Fruit fly (Drosophila melanogaster) whole organism, embryonic: ENCODE results near the gene MAPk-Ak2.

ENCODE experiments used
- Atf6 ChIP-seq: fragments of 200-800 bp; sonication (Bioruptor generic); IDR thresholded peaks from 2 replicates; pipeline ENCODE4 v1.3.6; 2022; ENCODE audit warnings: missing biosample characterization, missing genetic modification characterization
- Bgb ChIP-seq: fragments of 200-800 bp; sonication (Bioruptor generic); IDR thresholded peaks from 2 replicates; pipeline ENCODE4 v1.3.6; 2022; ENCODE audit warnings: missing biosample characterization, missing genetic modification characterization; ENCODE audit not compliant: partially characterized antibody
- C15 ChIP-seq: fragments of 200-800 bp; sonication (Bioruptor generic); IDR thresholded peaks from 3 replicates; pipeline ENCODE4 v1.3.6; 2022; ENCODE audit warnings: missing biosample characterization, missing genetic modification characterization
- CG10366 ChIP-seq: fragments of 200-800 bp; sonication (Bioruptor generic); IDR thresholded peaks from 2 replicates; pipeline ENCODE4 v1.3.6; 2022; ENCODE audit warnings: missing biosample characterization, missing genetic modification characterization
- CG10979 ChIP-seq: fragments of 200-800 bp; sonication (Bioruptor generic); optimal IDR thresholded peaks from 2 replicates; lab custom pipeline; 2018; ENCODE audit warnings: missing biosample characterization, mild to moderate bottlenecking, missing genetic modification characterization, moderate library complexity
- CG12299 ChIP-seq: fragments of 200-800 bp; sonication (Bioruptor generic); optimal IDR thresholded peaks from 2 replicates; lab custom pipeline; 2018; ENCODE audit warnings: missing biosample characterization, mild to moderate bottlenecking, missing genetic modification characterization
- CG13287 ChIP-seq: fragments of 200-800 bp; sonication (Bioruptor generic); IDR thresholded peaks from 2 replicates; pipeline ENCODE4 v1.3.6; 2022; ENCODE audit warnings: missing biosample characterization, missing genetic modification characterization; ENCODE audit not compliant: partially characterized antibody
- CG14050 ChIP-seq: fragments of 200-800 bp; sonication (Bioruptor generic); IDR thresholded peaks from 3 replicates; pipeline ENCODE4 v1.3.6; 2022; ENCODE audit warnings: missing biosample characterization, missing genetic modification characterization
- CG15269 ChIP-seq: fragments of 200-800 bp; sonication (Bioruptor generic); optimal IDR thresholded peaks from 2 replicates; lab custom pipeline; 2018; ENCODE audit warnings: missing biosample characterization, mild to moderate bottlenecking, missing genetic modification characterization, moderate library complexity
- CG1647 ChIP-seq: fragments of 200-800 bp; sonication (Bioruptor generic); optimal IDR thresholded peaks from 3 replicates; lab custom pipeline; 2016; ENCODE audit warnings: missing biosample characterization, missing genetic modification characterization
- CG17359 ChIP-seq: fragments of 200-800 bp; sonication (Bioruptor generic); optimal IDR thresholded peaks from 3 replicates; lab custom pipeline; 2018; ENCODE audit warnings: missing biosample characterization, mild to moderate bottlenecking, missing genetic modification characterization, moderate library complexity
- CG17385 ChIP-seq: fragments of 200-800 bp; sonication (Bioruptor generic); optimal IDR thresholded peaks from 3 replicates; lab custom pipeline; 2018; ENCODE audit warnings: missing biosample characterization, mild to moderate bottlenecking, missing genetic modification characterization
- CG17568 ChIP-seq: fragments of 200-800 bp; sonication (Bioruptor generic); optimal IDR thresholded peaks from 2 replicates; lab custom pipeline; 2018; ENCODE audit warnings: missing biosample characterization, mild to moderate bottlenecking, missing genetic modification characterization, moderate library complexity
- CG3281 ChIP-seq: fragments of 200-800 bp; sonication (Bioruptor generic); optimal IDR thresholded peaks from 3 replicates; lab custom pipeline; 2017; ENCODE audit warnings: missing biosample characterization, mild to moderate bottlenecking, missing genetic modification characterization
- CG3407 ChIP-seq: fragments of 200-800 bp; sonication (Bioruptor generic); optimal IDR thresholded peaks from 2 replicates; lab custom pipeline; 2018; ENCODE audit warnings: missing biosample characterization, mild to moderate bottlenecking, missing genetic modification characterization
- CG3838 ChIP-seq: fragments of 200-800 bp; sonication (Bioruptor generic); optimal IDR thresholded peaks from 3 replicates; lab custom pipeline; 2016; ENCODE audit warnings: missing biosample characterization, missing genetic modification characterization
- CG4282 ChIP-seq: fragments of 200-800 bp; sonication (Bioruptor generic); optimal IDR thresholded peaks from 2 replicates; lab custom pipeline; 2016; ENCODE audit warnings: missing biosample characterization, missing genetic modification characterization
- CG6813 ChIP-seq: fragments of 200-800 bp; sonication (Bioruptor generic); optimal IDR thresholded peaks from 2 replicates; lab custom pipeline; 2017; ENCODE audit warnings: missing biosample characterization, missing genetic modification characterization, mild to moderate bottlenecking, moderate library complexity, missing genetic modification reagents
- CG8281 ChIP-seq: fragments of 200-800 bp; sonication (Bioruptor generic); optimal IDR thresholded peaks from 2 replicates; lab custom pipeline; 2018; ENCODE audit warnings: missing biosample characterization, mild to moderate bottlenecking, missing genetic modification characterization, moderate library complexity
- E2f2 ChIP-seq: fragments of 200-800 bp; sonication (Bioruptor generic); IDR thresholded peaks from 2 replicates; pipeline ENCODE4 v1.3.6; 2022; ENCODE audit warnings: missing biosample characterization, missing genetic modification characterization
- GATAe ChIP-seq: fragments of 200-800 bp; sonication (Bioruptor generic); conservative IDR thresholded peaks from 2 replicates; pipeline ENCODE4 v1.3.6; 2022; ENCODE audit warnings: missing biosample characterization, missing genetic modification characterization
- H15 ChIP-seq: fragments of 200-800 bp; sonication (Bioruptor generic); IDR thresholded peaks from 3 replicates; pipeline ENCODE4 v1.3.6; 2022; ENCODE audit warnings: missing biosample characterization, missing genetic modification characterization
- MESR4 ChIP-seq: fragments of 200-800 bp; sonication (Bioruptor generic); optimal IDR thresholded peaks from 2 replicates; lab custom pipeline; 2018; ENCODE audit warnings: missing biosample characterization, mild to moderate bottlenecking, missing genetic modification characterization, moderate library complexity
- MTF-1 ChIP-seq: fragments of 200-800 bp; sonication (Bioruptor generic); optimal IDR thresholded peaks from 2 replicates; lab custom pipeline; 2018; ENCODE audit warnings: missing biosample characterization, mild to moderate bottlenecking, missing genetic modification characterization, borderline replicate concordance
- NFAT ChIP-seq: fragments of 200-800 bp; sonication (Bioruptor generic); IDR thresholded peaks from 2 replicates; pipeline ENCODE4 v1.3.6; 2022; ENCODE audit warnings: missing biosample characterization, missing genetic modification characterization
- Nf-YC ChIP-seq: fragments of 200-800 bp; optimal IDR thresholded peaks from 3 replicates; lab custom pipeline; 2019; ENCODE audit warnings: missing biosample characterization, mild to moderate bottlenecking, missing genetic modification characterization, moderate library complexity
- Ptx1 ChIP-seq: fragments of 200-800 bp; sonication (Bioruptor generic); IDR thresholded peaks from 2 replicates; pipeline ENCODE4 v1.3.6; 2022; ENCODE audit warnings: missing biosample characterization, missing genetic modification characterization
- bab2 ChIP-seq: fragments of 200-800 bp; sonication (Bioruptor generic); optimal IDR thresholded peaks from 2 replicates; lab custom pipeline; 2016; ENCODE audit warnings: missing biosample characterization, missing genetic modification characterization
- cad ChIP-seq: fragments of >200 bp; optimal IDR thresholded peaks from 2 replicates; lab custom pipeline; 2017; ENCODE audit warnings: missing biosample characterization, missing genetic modification characterization
- cg ChIP-seq: fragments of 200-800 bp; sonication (Bioruptor generic); optimal IDR thresholded peaks from 3 replicates; lab custom pipeline; 2019; ENCODE audit warnings: missing biosample characterization, mild to moderate bottlenecking, missing genetic modification characterization, moderate library complexity
- chinmo ChIP-seq: fragments of 200-800 bp; sonication (Bioruptor generic); IDR thresholded peaks from 4 replicates; pipeline ENCODE4 v1.3.6; 2022; ENCODE audit warnings: missing biosample characterization, missing genetic modification characterization; ENCODE audit not compliant: partially characterized antibody
- da ChIP-seq: fragments of 200-800 bp; sonication (Bioruptor generic); optimal IDR thresholded peaks from 2 replicates; lab custom pipeline; 2016; ENCODE audit warnings: missing biosample characterization, missing genetic modification characterization
- disco-r ChIP-seq: fragments of 200-800 bp; sonication (Bioruptor generic); optimal IDR thresholded peaks from 2 replicates; lab custom pipeline; 2016; ENCODE audit warnings: missing biosample characterization, missing genetic modification characterization
- fd96Cb ChIP-seq: fragments of 200-800 bp; sonication (Bioruptor generic); optimal IDR thresholded peaks from 2 replicates; lab custom pipeline; 2018; ENCODE audit warnings: missing biosample characterization, mild to moderate bottlenecking, missing genetic modification characterization, moderate library complexity
- gce ChIP-seq: fragments of 200-800 bp; sonication (Bioruptor generic); IDR thresholded peaks from 3 replicates; pipeline ENCODE4 v1.3.6; 2022; ENCODE audit warnings: missing biosample characterization, missing genetic modification characterization
- grn ChIP-seq: fragments of 200-800 bp; sonication (Bioruptor generic); optimal IDR thresholded peaks from 3 replicates; lab custom pipeline; 2017; ENCODE audit warnings: missing biosample characterization, missing genetic modification characterization
- h ChIP-seq: fragments of >200 bp; optimal IDR thresholded peaks from 2 replicates; lab custom pipeline; 2017
- hth ChIP-seq: fragments of >200 bp; optimal IDR thresholded peaks from 2 replicates; lab custom pipeline; 2017; ENCODE audit warnings: inconsistent platforms
- kah ChIP-seq: fragments of 200-800 bp; sonication (Bioruptor generic); optimal IDR thresholded peaks from 2 replicates; lab custom pipeline; 2018; ENCODE audit warnings: missing biosample characterization, mild to moderate bottlenecking, missing genetic modification characterization
- lilli ChIP-seq: fragments of 200-800 bp; sonication (Bioruptor generic); optimal IDR thresholded peaks from 3 replicates; lab custom pipeline; 2016; ENCODE audit warnings: missing biosample characterization, missing genetic modification characterization
- maf-S ChIP-seq: fragments of 200-800 bp; sonication (Bioruptor generic); optimal IDR thresholded peaks from 2 replicates; lab custom pipeline; 2016; ENCODE audit warnings: missing biosample characterization, missing genetic modification characterization
- mam ChIP-seq: fragments of 200-800 bp; sonication (Bioruptor generic); optimal IDR thresholded peaks from 3 replicates; lab custom pipeline; 2016; ENCODE audit warnings: missing biosample characterization, missing genetic modification characterization
- odd ChIP-seq: fragments of 200-800 bp; sonication (Bioruptor generic); optimal IDR thresholded peaks from 2 replicates; lab custom pipeline; 2017; ENCODE audit warnings: missing biosample characterization, mild to moderate bottlenecking, missing genetic modification characterization
- pb ChIP-seq: fragments of 200-800 bp; sonication (Bioruptor generic); optimal IDR thresholded peaks from 3 replicates; lab custom pipeline; 2016; ENCODE audit warnings: missing biosample characterization, missing genetic modification characterization
- pho ChIP-seq: fragments of 200-800 bp; sonication (Bioruptor generic); optimal IDR thresholded peaks from 2 replicates; lab custom pipeline; 2016; ENCODE audit warnings: missing biosample characterization, missing genetic modification characterization
- pita ChIP-seq: fragments of 200-800 bp; sonication (Bioruptor generic); optimal IDR thresholded peaks from 2 replicates; lab custom pipeline; 2017; ENCODE audit warnings: missing biosample characterization, mild to moderate bottlenecking, missing genetic modification characterization
- psq ChIP-seq: fragments of 200-800 bp; sonication (Bioruptor generic); optimal IDR thresholded peaks from 2 replicates; lab custom pipeline; 2017; ENCODE audit warnings: missing biosample characterization, missing genetic modification characterization
- repo ChIP-seq: fragments of 200-800 bp; sonication (Bioruptor generic); optimal IDR thresholded peaks from 2 replicates; lab custom pipeline; 2016; ENCODE audit warnings: missing biosample characterization, missing genetic modification characterization
- sqz ChIP-seq: fragments of 200-800 bp; sonication (Bioruptor generic); optimal IDR thresholded peaks from 3 replicates; lab custom pipeline; 2018; ENCODE audit warnings: missing biosample characterization, mild to moderate bottlenecking, missing genetic modification characterization
- zen ChIP-seq: fragments of 200-800 bp; sonication (Bioruptor generic); optimal IDR thresholded peaks from 3 replicates; lab custom pipeline; 2018; ENCODE audit warnings: missing biosample characterization, mild to moderate bottlenecking, missing genetic modification characterization, moderate library complexity

MAPk-Ak2 gene

DNA sequence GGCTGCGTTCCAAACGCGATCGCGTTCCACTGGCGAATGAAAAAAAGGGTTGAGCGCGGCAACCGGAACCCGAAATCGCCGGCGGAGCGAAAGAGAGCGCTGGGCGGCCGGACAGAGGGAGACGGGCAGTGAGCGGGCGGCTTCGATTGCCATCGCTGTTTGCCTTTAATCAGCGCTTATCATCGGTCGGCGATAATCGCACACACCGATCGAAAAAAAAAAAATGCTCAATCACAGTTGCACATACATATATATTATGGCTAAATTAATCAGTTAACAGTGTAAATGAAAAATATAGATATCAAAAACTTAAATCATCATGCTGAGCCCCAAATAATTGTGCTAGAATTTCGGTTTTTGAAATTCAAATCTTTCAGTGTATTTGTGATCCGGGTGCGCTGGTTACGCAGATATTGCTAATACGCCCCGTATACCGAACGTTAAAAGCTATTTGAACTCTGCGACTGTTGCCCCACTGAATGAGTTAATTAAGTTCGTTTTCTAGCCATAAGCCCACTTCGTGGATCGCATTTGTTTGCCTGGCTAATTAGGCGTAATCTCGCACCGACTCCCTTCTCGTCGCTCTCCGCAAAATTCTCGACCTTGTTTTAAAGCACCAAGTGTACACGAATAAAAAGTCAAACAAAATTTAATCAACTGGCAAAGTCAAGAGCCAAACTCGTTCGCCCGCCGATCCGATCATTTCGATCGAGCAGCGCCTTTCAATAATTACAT lies 46.1 kb downstream of the MAPk-Ak2 start, which contains the start of gene CG33080 (continued):
- no peak for TF ChIP-seq h
- no peak for TF ChIP-seq cg (GFP tag; lab: Kevin White, UChicago)
- no peak for TF ChIP-seq CG3281 (GFP tag; lab: Kevin White, UChicago)
- TF ChIP-seq fd96Cb (tag; lab: Kevin White, UChicago), result no peak
- no peak for TF ChIP-seq CG13287 (GFP tag; lab: Robert Waterston, UW)
- no peak for TF ChIP-seq odd
- TF ChIP-seq repo (GFP tag; lab: Kevin White, UChicago), result no peak
- no peak for TF ChIP-seq CG4282 (GFP tag; lab: Kevin White, UChicago)
- TF ChIP-seq MESR4 (GFP tag; lab: Kevin White, UChicago), result no peak
- no peak for TF ChIP-seq CG6813 (GFP tag; lab: Kevin White, UChicago)
- peak; percentile 89 for TF ChIP-seq grn
- TF ChIP-seq hth, result no peak
- TF ChIP-seq psq (GFP tag; lab: Kevin White, UChicago), result no peak
- no peak for TF ChIP-seq pb (GFP tag; lab: Kevin White, UChicago)
- TF ChIP-seq CG17568 (GFP tag; lab: Kevin White, UChicago), result no peak
- TF ChIP-seq Nf-YC (tag; lab: Kevin White, UChicago), result no peak
- no peak for TF ChIP-seq CG12299
- TF ChIP-seq pita (GFP tag; lab: Kevin White, UChicago), result no peak
- no peak for TF ChIP-seq disco-r (GFP tag; lab: Kevin White, UChicago)
- TF ChIP-seq GATAe (GFP tag; lab: Robert Waterston, UW), result 0 out of 2 replicates have a peak, but pooled peaks have one; percentile 19
- no peak for TF ChIP-seq sqz (GFP tag; lab: Kevin White, UChicago)
- no peak for TF ChIP-seq zen
- TF ChIP-seq MTF-1, result no peak
- TF ChIP-seq pho, result no peak
- TF ChIP-seq CG3407 (GFP tag; lab: Kevin White, UChicago), result no peak
- TF ChIP-seq CG1647 (GFP tag; lab: Kevin White, UChicago), result no peak
- no peak for TF ChIP-seq CG10366
- no peak for TF ChIP-seq CG14050 (GFP tag; lab: Robert Waterston, UW)
- TF ChIP-seq cad (GFP tag; lab: Kevin White, UChicago), result no peak
- TF ChIP-seq da, result no peak
- TF ChIP-seq H15, result no peak

DNA sequence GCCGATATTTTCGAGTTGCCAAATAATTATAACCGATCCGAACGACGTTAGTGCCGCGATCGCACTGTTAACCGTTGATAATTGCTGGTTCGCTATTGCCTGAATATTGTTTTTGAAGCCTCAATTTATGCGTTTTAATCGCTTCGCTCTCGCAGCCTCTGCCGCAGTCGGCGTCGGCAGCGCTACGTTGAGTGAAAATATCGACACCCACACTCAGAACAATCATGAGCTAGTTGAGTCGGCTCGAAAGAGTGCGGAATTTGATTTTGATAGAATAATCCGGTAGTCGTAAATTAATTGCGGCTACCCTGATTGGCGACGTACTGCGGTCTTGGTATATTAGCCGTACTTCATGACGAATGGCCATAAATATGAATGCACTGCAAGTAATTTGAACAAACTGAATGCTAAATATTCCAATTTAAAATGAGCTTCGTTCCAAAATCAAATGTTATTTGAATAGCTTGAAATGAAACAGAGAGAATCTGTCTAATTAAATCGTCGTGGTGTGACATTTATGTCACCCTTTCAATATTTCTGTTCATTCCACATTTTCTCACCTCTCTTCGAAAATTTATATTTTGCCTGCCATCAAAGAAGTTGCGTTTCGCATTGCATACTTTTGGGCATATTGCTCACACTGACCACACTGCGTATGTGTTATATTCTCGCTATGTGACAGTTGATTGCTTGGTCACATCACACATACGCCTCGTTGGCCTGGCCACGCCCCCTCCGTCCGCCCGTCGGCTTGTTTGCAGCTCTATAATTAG lies 48.4 kb downstream of the MAPk-Ak2 start:
- TF ChIP-seq chinmo (GFP tag; lab: Robert Waterston, UW), result 0 out of 4 replicates have a peak, but pooled peaks have one; percentile 56
- no peak for TF ChIP-seq CG17359 (tag; lab: Kevin White, UChicago)
- TF ChIP-seq NFAT (GFP tag; lab: Robert Waterston, UW), result no peak
- peak; percentile 15 for TF ChIP-seq lilli (GFP tag; lab: Kevin White, UChicago)
- TF ChIP-seq maf-S (GFP tag; lab: Kevin White, UChicago), result no peak
- TF ChIP-seq CG3838 (GFP tag; lab: Kevin White, UChicago), result no peak
- 0 out of 2 replicates have a peak, but pooled peaks have one; percentile 22 for TF ChIP-seq E2f2 (GFP tag; lab: Robert Waterston, UW)
- 0 out of 2 replicates have a peak, but pooled peaks have one; percentile 12 for TF ChIP-seq Ptx1
- TF ChIP-seq CG10979 (tag; lab: Kevin White, UChicago), result peak; percentile 50
- peak; percentile 7; the same call in 1 of the 2 replicates for TF ChIP-seq Bgb (GFP tag; lab: Robert Waterston, UW)
- peak; percentile 87 for TF ChIP-seq CG8281 (tag; lab: Kevin White, UChicago)
- no peak for TF ChIP-seq mam (GFP tag; lab: Kevin White, UChicago)
- no peak for TF ChIP-seq C15 (GFP tag; lab: Robert Waterston, UW)
- no peak for TF ChIP-seq gce (GFP tag; lab: Robert Waterston, UW)
- TF ChIP-seq cg (GFP tag; lab: Kevin White, UChicago), result peak; percentile 11
- no peak for TF ChIP-seq kah (GFP tag; lab: Kevin White, UChicago)
- TF ChIP-seq bab2, result no peak
- 0 out of 2 replicates have a peak, but pooled peaks have one; percentile 7 for TF ChIP-seq Atf6 (GFP tag; lab: Robert Waterston, UW)
- peak; percentile 19 for TF ChIP-seq CG15269 (tag; lab: Kevin White, UChicago)
- TF ChIP-seq CG17385, result no peak
